Worm (Caenorhabditis elegans) whole organism, early embryonic: ENCODE results near the gene apy-1.

Experiments used
- B0310.2 ChIP-seq: sonication (generic microtip); optimal IDR thresholded peaks from 2 replicates; lab custom pipeline; 2016; ENCODE audit warnings: mild to moderate bottlenecking, missing genetic modification characterization, missing compliant biosample characterization
- F13C5.2 ChIP-seq: sonication (generic microtip); optimal IDR thresholded peaks from 2 replicates; lab custom pipeline; 2017; ENCODE audit warnings: mild to moderate bottlenecking, missing genetic modification characterization, inconsistent platforms, missing compliant biosample characterization
- aly-1 ChIP-seq: sonication (generic microtip); optimal IDR thresholded peaks from 2 replicates; lab custom pipeline; 2016; ENCODE audit warnings: missing genetic modification characterization, missing compliant biosample characterization
- ama-1 ChIP-seq: fragments of 150-350 bp; optimal IDR thresholded peaks from 2 replicates; lab custom pipeline; 2014
- ceh-13 ChIP-seq: fragments of 200-800 bp; sonication (Bioruptor generic); optimal IDR thresholded peaks from 2 replicates; lab custom pipeline; 2018; ENCODE audit warnings: mild to moderate bottlenecking, missing genetic modification characterization, missing compliant biosample characterization
- ceh-36 ChIP-seq: sonication (generic microtip); optimal IDR thresholded peaks from 2 replicates; lab custom pipeline; 2016; ENCODE audit warnings: missing genetic modification characterization, inconsistent platforms, missing compliant biosample characterization
- ets-7 ChIP-seq: sonication (generic microtip); optimal IDR thresholded peaks from 2 replicates; lab custom pipeline; 2016; ENCODE audit warnings: missing genotype, missing genetic modification characterization, missing compliant biosample characterization
- flt-1 ChIP-seq: fragments of 200-800 bp; sonication (Bioruptor generic); IDR thresholded peaks from 2 replicates; pipeline ENCODE4 v1.3.6; 2022; ENCODE audit warnings: missing genetic modification characterization, missing compliant biosample characterization
- hmbx-1 ChIP-seq: sonication (generic microtip); optimal IDR thresholded peaks from 2 replicates; lab custom pipeline; 2016; ENCODE audit warnings: mild to moderate bottlenecking, missing genetic modification characterization, missing compliant biosample characterization
- hmg-4 ChIP-seq: fragments of 200-800 bp; sonication (Bioruptor generic); optimal IDR thresholded peaks from 2 replicates; lab custom pipeline; 2018; ENCODE audit warnings: mild to moderate bottlenecking, missing genetic modification characterization, missing compliant biosample characterization
- hnd-1 ChIP-seq: sonication (generic microtip); optimal IDR thresholded peaks from 2 replicates; lab custom pipeline; 2016; ENCODE audit warnings: missing genetic modification characterization, missing compliant biosample characterization
- pes-1 ChIP-seq: fragments of 200-800 bp; sonication (Bioruptor generic); IDR thresholded peaks from 2 replicates; pipeline ENCODE4 v1.3.6; 2022; ENCODE audit warnings: missing genetic modification reagents, missing genetic modification characterization, missing compliant biosample characterization
- scrt-1 ChIP-seq: fragments of 200-800 bp; sonication (Bioruptor generic); IDR thresholded peaks from 2 replicates; pipeline ENCODE4 v1.3.6; 2022; ENCODE audit warnings: missing genetic modification characterization, missing compliant biosample characterization
- sea-1 ChIP-seq: fragments of 200-800 bp; sonication (Bioruptor generic); conservative IDR thresholded peaks from 2 replicates; pipeline ENCODE4 v1.3.6; 2022; ENCODE audit warnings: missing genetic modification characterization, missing compliant biosample characterization
- tbx-11 ChIP-seq: fragments of 200-800 bp; sonication (Bioruptor generic); IDR thresholded peaks from 2 replicates; pipeline ENCODE4 v1.3.6; 2022; ENCODE audit warnings: missing genetic modification characterization, missing compliant biosample characterization
- tbx-37 ChIP-seq: fragments of 200-800 bp; sonication (Bioruptor generic); conservative IDR thresholded peaks from 2 replicates; pipeline ENCODE4 v1.3.6; 2022; ENCODE audit warnings: missing genetic modification reagents, missing genetic modification characterization, missing compliant biosample characterization
- tra-4 ChIP-seq: sonication (generic microtip); optimal IDR thresholded peaks from 2 replicates; lab custom pipeline; 2017; ENCODE audit warnings: missing genetic modification characterization, missing compliant biosample characterization

Gene apy-1

ce11 chrX:7587741-7588235 is 18.3 kb upstream of the apy-1 start:
- TF ChIP-seq aly-1 (tag; lab: Kevin White, UChicago), result no peak
- TF ChIP-seq tbx-11 (GFP tag; lab: Robert Waterston, UW), result no peak
- no peak for TF ChIP-seq F13C5.2 (tag; lab: Kevin White, UChicago)
- TF ChIP-seq ceh-13 (GFP tag; lab: Kevin White, UChicago), result no peak
- TF ChIP-seq scrt-1, result no peak
- TF ChIP-seq pes-1 (GFP tag; lab: Robert Waterston, UW), result no peak
- TF ChIP-seq ama-1 (lab: Kevin White, UChicago), result no peak
- no peak for TF ChIP-seq hmbx-1 (tag; lab: Kevin White, UChicago)
- no peak for TF ChIP-seq tra-4 (tag; lab: Kevin White, UChicago)
- TF ChIP-seq flt-1 (GFP tag; lab: Robert Waterston, UW), result no peak
- TF ChIP-seq hmg-4 (GFP tag; lab: Kevin White, UChicago), result no peak
- TF ChIP-seq B0310.2 (tag; lab: Kevin White, UChicago), result no peak
- no peak for TF ChIP-seq hnd-1 (tag; lab: Kevin White, UChicago)
- no peak for TF ChIP-seq sea-1 (GFP tag; lab: Robert Waterston, UW)
- TF ChIP-seq ceh-36, result no peak
- TF ChIP-seq tbx-37 (GFP tag; lab: Robert Waterston, UW), result no peak
- no peak for TF ChIP-seq ets-7 (tag; lab: Kevin White, UChicago)

- TF ChIP-seq hnd-1 (tag; lab: Kevin White, UChicago), result no peak
Observed at ce11 chrX:7586588-7586987, 17.1 kb upstream of the apy-1 start.

ce11 chrX:7585610-7586259 is 16.2 kb upstream of the apy-1 start, which contains the start of gene adt-2:
TSS of gene adt-2 (plus strand) at chrX:7586209.
- no peak for TF ChIP-seq tra-4 (tag; lab: Kevin White, UChicago)
- no peak for TF ChIP-seq hmg-4 (GFP tag; lab: Kevin White, UChicago)
- no peak for TF ChIP-seq aly-1 (tag; lab: Kevin White, UChicago)
- no peak for TF ChIP-seq pes-1 (GFP tag; lab: Robert Waterston, UW)
- no peak for TF ChIP-seq tbx-11 (GFP tag; lab: Robert Waterston, UW)
- TF ChIP-seq sea-1 (GFP tag; lab: Robert Waterston, UW), result no peak
- no peak for TF ChIP-seq B0310.2 (tag; lab: Kevin White, UChicago)
- TF ChIP-seq ets-7 (tag; lab: Kevin White, UChicago), result no peak

- TF ChIP-seq F13C5.2 (tag; lab: Kevin White, UChicago), result no peak
- no peak for TF ChIP-seq tbx-37 (GFP tag; lab: Robert Waterston, UW)
- TF ChIP-seq scrt-1, result no peak
- no peak for TF ChIP-seq ama-1 (lab: Kevin White, UChicago)
- TF ChIP-seq hmbx-1 (tag; lab: Kevin White, UChicago), result no peak
- TF ChIP-seq aly-1 (tag; lab: Kevin White, UChicago), result no peak
- TF ChIP-seq ceh-13 (GFP tag; lab: Kevin White, UChicago), result no peak
- TF ChIP-seq pes-1 (GFP tag; lab: Robert Waterston, UW), result no peak
- no peak for TF ChIP-seq ets-7 (tag; lab: Kevin White, UChicago)
- TF ChIP-seq flt-1 (GFP tag; lab: Robert Waterston, UW), result no peak
- no peak for TF ChIP-seq B0310.2 (tag; lab: Kevin White, UChicago)
- no peak for TF ChIP-seq tra-4 (tag; lab: Kevin White, UChicago)
- TF ChIP-seq hnd-1 (tag; lab: Kevin White, UChicago), result no peak
- TF ChIP-seq tbx-11 (GFP tag; lab: Robert Waterston, UW), result no peak
- no peak for TF ChIP-seq sea-1 (GFP tag; lab: Robert Waterston, UW)
- no peak for TF ChIP-seq ceh-36
- no peak for TF ChIP-seq hmg-4 (GFP tag; lab: Kevin White, UChicago)
Observed at ce11 chrX:7583930-7584329, 14.4 kb upstream of the apy-1 start.

- TF ChIP-seq sea-1 (GFP tag; lab: Robert Waterston, UW), result no peak
- no peak for TF ChIP-seq tra-4 (tag; lab: Kevin White, UChicago)
- TF ChIP-seq B0310.2 (tag; lab: Kevin White, UChicago), result no peak
- TF ChIP-seq hmg-4 (GFP tag; lab: Kevin White, UChicago), result no peak
- TF ChIP-seq tbx-11 (GFP tag; lab: Robert Waterston, UW), result no peak
- no peak for TF ChIP-seq scrt-1
- no peak for TF ChIP-seq flt-1 (GFP tag; lab: Robert Waterston, UW)
- no peak for TF ChIP-seq ets-7 (tag; lab: Kevin White, UChicago)
- TF ChIP-seq ama-1 (lab: Kevin White, UChicago), result no peak
- no peak for TF ChIP-seq F13C5.2 (tag; lab: Kevin White, UChicago)
Observed at ce11 chrX:7582223-7582622, 12.7 kb upstream of the apy-1 start.

- TF ChIP-seq tbx-37 (GFP tag; lab: Robert Waterston, UW) (no peak), F13C5.2 (tag; lab: Kevin White, UChicago) (no peak), tbx-11 (GFP tag; lab: Robert Waterston, UW) (no peak), flt-1 (GFP tag; lab: Robert Waterston, UW) (no peak), pes-1 (GFP tag; lab: Robert Waterston, UW) (no peak), hmg-4 (GFP tag; lab: Kevin White, UChicago) (no peak), ceh-36 (no peak), tra-4 (tag; lab: Kevin White, UChicago) (no peak), hnd-1 (tag; lab: Kevin White, UChicago) (no peak), scrt-1 (no peak), ama-1 (lab: Kevin White, UChicago) (no peak), aly-1 (tag; lab: Kevin White, UChicago) (no peak), ceh-13 (GFP tag; lab: Kevin White, UChicago) (no peak), ets-7 (tag; lab: Kevin White, UChicago) (no peak)
Observed at ce11 chrX:7578308-7578707, 8.8 kb upstream of the apy-1 start.
